Worm (Caenorhabditis elegans): Measurements from ENCODE around the gene era-1.

Gene era-1

DNA sequence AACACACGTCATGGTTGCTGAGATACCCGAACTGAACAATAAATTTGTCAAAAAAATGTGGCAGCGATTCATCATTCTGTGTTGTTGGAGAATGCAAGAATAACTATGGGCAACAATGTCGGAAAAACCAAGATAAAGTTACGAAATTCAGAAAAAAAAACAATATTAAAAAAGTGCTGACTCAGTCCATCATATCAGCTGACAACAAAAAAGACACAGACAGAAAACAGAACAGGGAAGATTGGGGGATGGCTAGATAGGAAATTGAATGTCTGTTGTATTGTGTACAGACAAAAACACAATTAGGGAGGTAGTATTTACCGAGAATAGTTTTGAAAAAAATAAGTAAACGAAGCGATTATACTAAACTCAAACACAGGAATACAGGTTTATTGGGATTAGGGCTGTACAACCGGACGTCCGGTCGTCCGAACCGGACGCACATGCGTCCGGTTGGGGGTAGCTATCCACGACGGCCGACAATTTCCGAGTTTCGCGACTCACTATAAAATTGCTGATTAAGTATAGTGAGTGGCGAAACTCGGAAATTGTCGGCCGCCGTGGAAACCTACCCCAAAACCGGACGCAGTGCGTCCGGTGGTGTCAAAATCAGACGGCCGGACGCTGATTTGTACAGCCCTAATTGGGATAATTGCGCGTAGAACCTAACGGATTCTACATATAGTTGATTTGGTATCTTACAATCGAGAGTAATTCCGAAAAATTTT, 45.2 kb upstream of the era-1 start:
- peak; percentile 20 for TF ChIP-seq sma-3 (GFP tag; optimal IDR thresholded peaks at IDR 0.05)
- TF ChIP-seq snpc-4 (tag; optimal IDR thresholded peaks at IDR 0.05), result peak; percentile 5
- TF ChIP-seq skn-1 (tag; optimal IDR thresholded peaks at IDR 0.05), result peak; percentile 13
- TF ChIP-seq F13H6.1 (tag; optimal IDR thresholded peaks at IDR 0.05), result no peak

ce11 chrV:6658765-6659164, 44.1 kb upstream of the era-1 start:
- TF ChIP-seq zag-1 (tag; optimal IDR thresholded peaks at IDR 0.05) (peak; percentile 66), Y55F3AM.14 (GFP tag; optimal IDR thresholded peaks at IDR 0.05) (peak; percentile 42), alr-1 (tag; optimal IDR thresholded peaks at IDR 0.05) (no peak), lin-13 (GFP tag; optimal IDR thresholded peaks at IDR 0.05) (peak; percentile 9), unc-62 (GFP tag; optimal IDR thresholded peaks at IDR 0.05) (no peak), elt-3 (tag; optimal IDR thresholded peaks at IDR 0.05) (no peak), nhr-10 (tag; optimal IDR thresholded peaks at IDR 0.05) (no peak), nhr-77 (tag; optimal IDR thresholded peaks at IDR 0.05) (no peak), dmd-4 (tag; optimal IDR thresholded peaks at IDR 0.05) (no peak), nhr-129 (tag; optimal IDR thresholded peaks at IDR 0.05) (peak; percentile 67), aly-2 (tag; optimal IDR thresholded peaks at IDR 0.05) (no peak), F13H6.1 (tag; optimal IDR thresholded peaks at IDR 0.05) (peak; percentile 46), lsy-2 (tag; optimal IDR thresholded peaks at IDR 0.05) (peak in 1 of 2 experiments; percentile 43), sem-4 (tag; optimal IDR thresholded peaks at IDR 0.05) (no peak), ceh-16 (tag; optimal IDR thresholded peaks at IDR 0.05) (no peak), snpc-4 (tag; optimal IDR thresholded peaks at IDR 0.05) (peak; percentile 60), sma-9 (GFP tag; optimal IDR thresholded peaks at IDR 0.05) (peak; percentile 14), sma-9 (tag; optimal IDR thresholded peaks at IDR 0.05) (no peak), nhr-11 (tag; optimal IDR thresholded peaks at IDR 0.05) (no peak), nhr-6 (tag; optimal IDR thresholded peaks at IDR 0.05) (no peak), ZK546.5 (tag; optimal IDR thresholded peaks at IDR 0.05) (no peak), mdl-1 (tag; optimal IDR thresholded peaks at IDR 0.05) (peak in 1 of 2 experiments; percentile 57), fos-1 (tag; optimal IDR thresholded peaks at IDR 0.05) (peak; percentile 38), C34F6.9 (tag; optimal IDR thresholded peaks at IDR 0.05) (peak; percentile 52), ceh-82 (tag; optimal IDR thresholded peaks at IDR 0.05) (peak; percentile 88), unc-55 (GFP tag; optimal IDR thresholded peaks at IDR 0.05) (peak; percentile 68), mbf-1 (tag; optimal IDR thresholded peaks at IDR 0.05) (no peak), ztf-1 (GFP tag; conservative IDR thresholded peaks at IDR 0.05) (no peak), lin-39 (tag; optimal IDR thresholded peaks at IDR 0.05) (no peak), crh-2 (tag; optimal IDR thresholded peaks at IDR 0.05) (peak; percentile 1), lin-11 (tag; optimal IDR thresholded peaks at IDR 0.05) (peak; percentile 54), nhr-12 (tag; optimal IDR thresholded peaks at IDR 0.05) (no peak)

- TF ChIP-seq ztf-4 (tag; optimal IDR thresholded peaks at IDR 0.05) (no peak), unc-55 (GFP tag; optimal IDR thresholded peaks at IDR 0.05) (peak; percentile 51), nhr-25 (tag; optimal IDR thresholded peaks at IDR 0.05) (no peak), dmd-4 (tag; optimal IDR thresholded peaks at IDR 0.05) (no peak), nhr-23 (tag; optimal IDR thresholded peaks at IDR 0.05) (no peak)
Observed at ce11 chrV:6659533-6659932, 43.3 kb upstream of the era-1 start.

DNA sequence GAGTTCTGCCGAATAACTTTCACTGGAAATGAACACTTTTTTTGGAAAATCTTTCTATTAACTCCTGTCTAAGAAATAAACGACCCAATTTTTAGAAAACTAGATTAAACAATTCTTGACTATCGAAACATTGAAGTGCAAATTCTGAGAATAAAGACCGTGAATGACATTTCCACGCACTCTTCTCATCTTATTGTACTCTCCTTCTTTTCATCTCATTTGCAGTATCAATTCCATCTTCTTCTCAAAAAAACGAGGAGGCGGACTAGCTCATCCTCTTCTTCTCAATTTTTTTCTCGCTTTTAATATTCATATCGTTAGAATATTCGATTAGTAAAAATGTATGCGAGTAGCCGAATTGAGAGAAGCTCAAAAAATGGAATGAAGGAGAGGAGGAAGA, 41.2 kb upstream of the era-1 start:
- TF ChIP-seq unc-55 (GFP tag; optimal IDR thresholded peaks at IDR 0.05) (peak; percentile 39), blmp-1 (tag; optimal IDR thresholded peaks at IDR 0.05; ENCODE audit: insufficient read depth) (no peak), elt-3 (tag; optimal IDR thresholded peaks at IDR 0.05) (no peak), mdl-1 (tag; optimal IDR thresholded peaks at IDR 0.05) (no peak), lsy-2 (tag; optimal IDR thresholded peaks at IDR 0.05) (peak in 1 of 2 experiments; percentile 21), nhr-11 (tag; optimal IDR thresholded peaks at IDR 0.05) (no peak), C34F6.9 (tag; optimal IDR thresholded peaks at IDR 0.05) (peak; percentile 49), F13H6.1 (tag; optimal IDR thresholded peaks at IDR 0.05) (peak; percentile 15), sma-9 (GFP tag; optimal IDR thresholded peaks at IDR 0.05) (peak; percentile 19), sma-9 (tag; optimal IDR thresholded peaks at IDR 0.05) (no peak), crh-2 (tag; optimal IDR thresholded peaks at IDR 0.05) (peak; percentile 3)

Data from whole organism, L2 larva.